Worm (Caenorhabditis elegans): Measurements from ENCODE around the gene H10D18.1.

- TF ChIP-seq tra-4 (tag; optimal IDR thresholded peaks at IDR 0.05) (no peak), F13C5.2 (tag; optimal IDR thresholded peaks at IDR 0.05) (no peak), flt-1 (GFP tag; IDR thresholded peaks at IDR 0.05) (no peak), hmg-4 (GFP tag; optimal IDR thresholded peaks at IDR 0.05) (no peak), ceh-13 (GFP tag; optimal IDR thresholded peaks at IDR 0.05) (no peak), ama-1 (optimal IDR thresholded peaks at IDR 0.05) (no peak), ets-7 (tag; optimal IDR thresholded peaks at IDR 0.05) (no peak), tbx-11 (GFP tag; IDR thresholded peaks at IDR 0.05) (no peak)
Observed at ce11 chrV:3860123-3860522, 45.1 kb downstream of the H10D18.1 start, which contains the start of gene nhr-189.

All from whole organism, early embryonic.